Worm (Caenorhabditis elegans): Measurements from ENCODE around the gene C36E8.6.

DNA sequence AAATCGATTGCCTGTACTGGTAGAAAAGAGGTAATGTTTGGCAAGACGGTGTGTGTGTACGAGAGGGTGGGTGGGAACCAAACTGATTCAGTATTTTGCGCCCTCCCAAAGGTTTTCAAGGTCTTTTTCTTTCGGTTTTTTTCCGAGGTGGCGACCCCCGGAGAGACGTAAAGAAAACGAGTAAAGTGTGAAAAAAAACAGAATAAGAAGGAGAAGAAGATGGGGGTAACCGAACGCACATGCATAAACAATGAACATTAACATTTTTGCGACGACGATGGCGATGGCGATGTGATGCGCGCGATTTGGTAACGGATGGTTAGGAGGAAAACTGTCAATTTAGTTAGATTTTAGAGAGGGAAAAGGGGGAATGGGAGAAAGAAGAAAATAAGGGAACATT, 9.4 kb upstream of the C36E8.6 start:
- TF ChIP-seq nhr-76 (tag; optimal IDR thresholded peaks at IDR 0.05) (no peak), elt-1 (tag; optimal IDR thresholded peaks at IDR 0.05; ENCODE audit: borderline replicate concordance, insufficient read depth) (no peak), ceh-83 (GFP tag; optimal IDR thresholded peaks at IDR 0.05) (no peak), ces-1 (GFP tag; optimal IDR thresholded peaks at IDR 0.05) (no peak), snpc-4 (tag; optimal IDR thresholded peaks at IDR 0.05) (no peak), unc-39 (tag; optimal IDR thresholded peaks at IDR 0.05) (no peak)

Measured in whole organism, mixed stage, embryonic.